Worm (Caenorhabditis elegans): ENCODE data around the gene M117.3.

The M117.3 gene

DNA sequence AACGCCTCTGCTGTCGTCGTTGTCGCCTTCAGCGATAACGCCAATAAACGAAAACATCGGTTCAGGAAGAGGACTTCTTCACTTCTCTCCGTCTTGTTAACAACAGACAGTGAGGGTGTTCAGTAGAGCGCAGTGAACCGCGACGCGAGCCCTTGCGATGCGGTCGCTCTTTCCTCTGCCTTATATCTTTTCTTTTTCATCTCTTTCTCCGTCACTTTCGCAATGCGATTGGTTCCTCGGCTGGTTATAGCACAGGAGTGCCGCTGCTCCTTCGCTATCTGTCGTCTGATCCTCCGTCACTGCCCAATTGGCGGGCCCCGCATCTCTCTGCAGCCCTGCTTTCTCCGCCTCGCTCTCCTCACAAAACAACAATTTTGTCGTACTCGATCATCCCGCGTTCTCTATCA is 35.2 kb downstream of the M117.3 start (continued):
- TF ChIP-seq hif-1 (tag; optimal IDR thresholded peaks at IDR 0.05): peak in 1 of 2 experiments; percentile 56
- peak; percentile 58 for TF ChIP-seq lin-13 (GFP tag; optimal IDR thresholded peaks at IDR 0.05)
- TF ChIP-seq ces-1 (GFP tag; optimal IDR thresholded peaks at IDR 0.05): no peak
- no peak for TF ChIP-seq dmd-8 (GFP tag; IDR thresholded peaks at IDR 0.05)
- TF ChIP-seq arid-1 (GFP tag; conservative IDR thresholded peaks at IDR 0.05): no peak; the same call in 1 of the 2 replicates
- peak; percentile 75 for TF ChIP-seq ceh-20 (GFP tag; IDR thresholded peaks at IDR 0.05)
- TF ChIP-seq ceh-32 (tag; optimal IDR thresholded peaks at IDR 0.05; ENCODE audit: poor library complexity): no peak
- TF ChIP-seq mep-1 (tag; optimal IDR thresholded peaks at IDR 0.05): peak; percentile 81
- TF ChIP-seq saeg-2 (GFP tag; IDR thresholded peaks at IDR 0.05): no peak
- no peak for TF ChIP-seq mdt-29 (GFP tag; IDR thresholded peaks at IDR 0.05)
- TF ChIP-seq dve-1 (tag; optimal IDR thresholded peaks at IDR 0.05; ENCODE audit: insufficient read depth): peak; percentile 65
- TF ChIP-seq Y5F2A.4 (GFP tag; optimal IDR thresholded peaks at IDR 0.05): no peak
- TF ChIP-seq nhr-41 (GFP tag; IDR thresholded peaks at IDR 0.05): no peak
- no peak; the same call in 1 of the 2 replicates for TF ChIP-seq pha-4 (GFP tag; IDR thresholded peaks at IDR 0.05)
- no peak for TF ChIP-seq pha-4 (tag; optimal IDR thresholded peaks at IDR 0.05)
- TF ChIP-seq skn-1 (tag; optimal IDR thresholded peaks at IDR 0.05): no peak
- no peak for TF ChIP-seq gei-8 (GFP tag; optimal IDR thresholded peaks at IDR 0.05)
- no peak for TF ChIP-seq zip-11 (GFP tag; IDR thresholded peaks at IDR 0.05)
- TF ChIP-seq ceh-62 (tag; optimal IDR thresholded peaks at IDR 0.05): no peak
- TF ChIP-seq unc-130 (GFP tag; optimal IDR thresholded peaks at IDR 0.05): no peak
- TF ChIP-seq unc-39 (tag; optimal IDR thresholded peaks at IDR 0.05): no peak
- TF ChIP-seq Y105C5A.15 (GFP tag; IDR thresholded peaks at IDR 0.05): no peak
- no peak for TF ChIP-seq pqm-1 (tag; optimal IDR thresholded peaks at IDR 0.05)
- no peak; the same call in 1 of the 2 replicates for TF ChIP-seq mxl-2 (GFP tag; conservative IDR thresholded peaks at IDR 0.05)
- no peak for TF ChIP-seq lin-1 (GFP tag; IDR thresholded peaks at IDR 0.05)
- TF ChIP-seq lim-7 (GFP tag; IDR thresholded peaks at IDR 0.05): no peak
- peak; percentile 87 for TF ChIP-seq set-16 (GFP tag; IDR thresholded peaks at IDR 0.05)
- peak; percentile 66 for TF ChIP-seq lin-38 (GFP tag; IDR thresholded peaks at IDR 0.05)
- TF ChIP-seq nhr-11 (tag; optimal IDR thresholded peaks at IDR 0.05): peak; percentile 73
- no peak for TF ChIP-seq ztf-7 (tag; optimal IDR thresholded peaks at IDR 0.05)

DNA sequence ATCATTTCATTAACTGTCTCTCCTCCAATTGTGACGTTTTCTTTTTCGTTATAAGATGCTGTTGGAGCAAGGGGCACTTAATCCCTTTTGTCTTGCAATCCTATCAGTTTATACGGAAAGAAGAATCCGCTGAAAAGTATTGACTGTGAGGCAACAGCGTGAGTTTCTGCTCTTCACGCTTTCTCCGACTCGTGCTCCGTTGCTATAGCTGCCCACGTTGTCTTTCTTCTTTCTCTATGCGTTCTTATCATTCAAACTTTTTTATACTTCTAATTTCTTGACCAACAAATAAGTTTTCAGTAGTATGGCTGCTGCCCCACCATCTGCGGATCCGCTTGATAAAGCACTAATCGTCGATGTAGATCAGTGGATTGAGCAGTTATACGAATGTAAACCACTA is 36.1 kb downstream of the M117.3 start, which contains the start of gene let-92:
Gene let-92, plus strand, starts transcription at position 301 of the 400 bp plus-strand sequence.
- TF ChIP-seq nhr-41 (GFP tag; IDR thresholded peaks at IDR 0.05): no peak
- TF ChIP-seq mep-1 (tag; optimal IDR thresholded peaks at IDR 0.05): no peak
- TF ChIP-seq ceh-28 (tag; optimal IDR thresholded peaks at IDR 0.05): no peak
- TF ChIP-seq tra-1 (GFP tag; IDR thresholded peaks at IDR 0.05): no peak
- TF ChIP-seq F44E2.7 (GFP tag; IDR thresholded peaks at IDR 0.05): no peak
- no peak for TF ChIP-seq snpc-4 (tag; optimal IDR thresholded peaks at IDR 0.05)
- no peak for TF ChIP-seq attf-4 (tag; optimal IDR thresholded peaks at IDR 0.05)
- TF ChIP-seq nhr-237 (tag; optimal IDR thresholded peaks at IDR 0.05): no peak
- no peak for TF ChIP-seq madf-9 (GFP tag; conservative IDR thresholded peaks at IDR 0.05)
- no peak for TF ChIP-seq nhr-10 (tag; optimal IDR thresholded peaks at IDR 0.05)
- no peak for TF ChIP-seq daf-12 (tag; optimal IDR thresholded peaks at IDR 0.05)
- TF ChIP-seq nhr-48 (tag; optimal IDR thresholded peaks at IDR 0.05): no peak
- no peak for TF ChIP-seq snpc-1.2 (GFP tag; IDR thresholded peaks at IDR 0.05)
- TF ChIP-seq dmd-8 (GFP tag; IDR thresholded peaks at IDR 0.05): no peak
